Worm (Caenorhabditis elegans): ENCODE results near the gene F55F10.1.

ce11 chrIV:4399418-4400136 lies 38.9 kb downstream of the F55F10.1 start:
- TF ChIP-seq R02D3.7 (tag; optimal IDR thresholded peaks at IDR 0.05) (no peak), elt-1 (tag; optimal IDR thresholded peaks at IDR 0.05) (no peak), elt-3 (tag; optimal IDR thresholded peaks at IDR 0.05) (no peak), aly-2 (tag; optimal IDR thresholded peaks at IDR 0.05) (no peak), mab-5 (tag; optimal IDR thresholded peaks at IDR 0.05) (no peak), lsy-2 (tag; optimal IDR thresholded peaks at IDR 0.05) (no peak), sma-9 (GFP tag; optimal IDR thresholded peaks at IDR 0.05) (no peak), sma-9 (tag; optimal IDR thresholded peaks at IDR 0.05) (no peak), crh-2 (tag; optimal IDR thresholded peaks at IDR 0.05) (no peak), unc-55 (GFP tag; optimal IDR thresholded peaks at IDR 0.05) (no peak), unc-62 (GFP tag; optimal IDR thresholded peaks at IDR 0.05) (no peak), ama-1 (optimal IDR thresholded peaks at IDR 0.05) (no peak), unc-39 (tag; optimal IDR thresholded peaks at IDR 0.05) (no peak), lin-13 (GFP tag; optimal IDR thresholded peaks at IDR 0.05) (no peak), nhr-129 (tag; optimal IDR thresholded peaks at IDR 0.05) (no peak)
